Fruit fly (Drosophila melanogaster): ENCODE data around the gene CG13733.

dm6 chr3L:17430957-17431585, 47.7 kb downstream of the CG13733 start:
- no peak for TF ChIP-seq EcR (GFP tag; optimal IDR thresholded peaks at IDR 0.05)
- TF ChIP-seq usp (GFP tag; optimal IDR thresholded peaks at IDR 0.05), result no peak
